Worm (Caenorhabditis elegans): Measurements from ENCODE around the gene mob-1.

DNA sequence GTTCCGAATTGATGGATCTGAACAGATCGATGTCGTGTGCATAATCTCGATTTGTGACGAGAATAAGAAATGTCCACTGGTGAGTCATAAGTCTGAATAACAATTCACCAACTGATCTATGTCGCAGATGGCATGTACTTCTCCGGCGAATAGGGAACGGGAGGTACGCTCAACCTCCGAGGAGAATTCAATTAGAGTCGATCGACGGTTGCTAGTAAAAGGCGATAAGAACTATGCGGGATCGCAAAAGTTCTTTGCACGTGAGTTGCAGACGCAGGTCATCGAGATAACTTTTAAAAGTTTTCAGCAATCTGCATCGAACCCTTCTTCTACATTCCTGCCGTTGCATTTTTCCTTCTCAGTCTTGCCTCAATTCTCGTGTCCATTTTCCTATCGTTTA, 22.2 kb downstream of the mob-1 start:
- no peak for TF ChIP-seq fkh-10 (GFP tag; optimal IDR thresholded peaks at IDR 0.05)
- no peak for TF ChIP-seq ZK337.2 (GFP tag; IDR thresholded peaks at IDR 0.05)
- TF ChIP-seq unc-130 (GFP tag; optimal IDR thresholded peaks at IDR 0.05), result no peak
- TF ChIP-seq aly-2 (tag; optimal IDR thresholded peaks at IDR 0.05), result no peak
- TF ChIP-seq jun-1 (tag; optimal IDR thresholded peaks at IDR 0.05), result no peak
- TF ChIP-seq zfp-2 (tag; optimal IDR thresholded peaks at IDR 0.05), result no peak
- TF ChIP-seq ceh-28 (tag; optimal IDR thresholded peaks at IDR 0.05), result no peak
- no peak for TF ChIP-seq nhr-11 (tag; optimal IDR thresholded peaks at IDR 0.05)
- no peak for TF ChIP-seq lsy-2 (tag; optimal IDR thresholded peaks at IDR 0.05)
- TF ChIP-seq snpc-4 (tag; optimal IDR thresholded peaks at IDR 0.05), result no peak
- TF ChIP-seq unc-62 (GFP tag; optimal IDR thresholded peaks at IDR 0.05 in 1 of 2), result no peak
- no peak for TF ChIP-seq unc-62 (tag; optimal IDR thresholded peaks at IDR 0.05)
